Fruit fly (Drosophila melanogaster): ENCODE data around the gene Vsx2.

The Vsx2 gene

dm6 chrX:5511167-5511566 lies 48.8 kb downstream of the Vsx2 start:
- no peak for TF ChIP-seq ss (GFP tag; optimal IDR thresholded peaks at IDR 0.05)
- no peak for TF ChIP-seq Smox (GFP tag; optimal IDR thresholded peaks at IDR 0.05)
- no peak for TF ChIP-seq Eip93F (GFP tag; optimal IDR thresholded peaks at IDR 0.05)
- TF ChIP-seq Gug (GFP tag; IDR thresholded peaks at IDR 0.05): no peak
- no peak for TF ChIP-seq salr (GFP tag; optimal IDR thresholded peaks at IDR 0.05)
- TF ChIP-seq CG34406 (GFP tag; optimal IDR thresholded peaks at IDR 0.05): no peak
- TF ChIP-seq CG10669 (GFP tag; optimal IDR thresholded peaks at IDR 0.05): no peak
- no peak for TF ChIP-seq pdm3 (GFP tag; optimal IDR thresholded peaks at IDR 0.05)
- TF ChIP-seq Sox14 (GFP tag; optimal IDR thresholded peaks at IDR 0.05): no peak
- TF ChIP-seq CG15336 (GFP tag; IDR thresholded peaks at IDR 0.05): no peak
- TF ChIP-seq Eip78C (GFP tag): no peak
- no peak for TF ChIP-seq CG9139 (GFP tag; optimal IDR thresholded peaks at IDR 0.05)
- TF ChIP-seq svp (GFP tag): no peak
- no peak for TF ChIP-seq acj6 (GFP tag; optimal IDR thresholded peaks at IDR 0.05)
- TF ChIP-seq CG10631 (GFP tag; optimal IDR thresholded peaks at IDR 0.05): no peak
- TF ChIP-seq CG11902 (GFP tag; optimal IDR thresholded peaks at IDR 0.05): no peak
- no peak for TF ChIP-seq CG3032 (tag; optimal IDR thresholded peaks at IDR 0.05)
- no peak for TF ChIP-seq dsx (GFP tag; optimal IDR thresholded peaks at IDR 0.05; ENCODE audit: poor library complexity, severe bottlenecking)
- no peak for TF ChIP-seq CG16779 (tag; optimal IDR thresholded peaks at IDR 0.05)

- TF ChIP-seq Eip75B (GFP tag; optimal IDR thresholded peaks at IDR 0.05) (peak; percentile 8), CG6163 (GFP tag; IDR thresholded peaks at IDR 0.05) (no peak), CG10631 (GFP tag; optimal IDR thresholded peaks at IDR 0.05) (no peak), dsx (GFP tag; optimal IDR thresholded peaks at IDR 0.05; ENCODE audit: poor library complexity, severe bottlenecking) (no peak), topi (GFP tag; optimal IDR thresholded peaks at IDR 0.05) (no peak), pdm3 (GFP tag; optimal IDR thresholded peaks at IDR 0.05) (peak; percentile 9), esn (GFP tag; optimal IDR thresholded peaks at IDR 0.05) (no peak), CG8119 (GFP tag; IDR thresholded peaks at IDR 0.05) (no peak), net (GFP tag; optimal IDR thresholded peaks at IDR 0.05) (no peak), cyc (GFP tag; optimal IDR thresholded peaks at IDR 0.05) (no peak), CG32006 (GFP tag; optimal IDR thresholded peaks at IDR 0.05) (peak; percentile 32), CG9139 (GFP tag; optimal IDR thresholded peaks at IDR 0.05) (no peak), CG6808 (GFP tag; optimal IDR thresholded peaks at IDR 0.05) (no peak), CG6276 (GFP tag; optimal IDR thresholded peaks at IDR 0.05) (no peak), Ets96B (tag; optimal IDR thresholded peaks at IDR 0.05) (no peak), CG11902 (GFP tag; optimal IDR thresholded peaks at IDR 0.05) (no peak), Hr4 (GFP tag; optimal IDR thresholded peaks at IDR 0.05) (peak; percentile 0), Gug (GFP tag; IDR thresholded peaks at IDR 0.05) (no peak), Lpt (GFP tag; optimal IDR thresholded peaks at IDR 0.05) (no peak), Eip78C (GFP tag) (peak; percentile 53), OdsH (GFP tag; optimal IDR thresholded peaks at IDR 0.05) (no peak), svp (GFP tag) (peak; percentile 37), CG15336 (GFP tag; IDR thresholded peaks at IDR 0.05) (no peak), fd59A (GFP tag; optimal IDR thresholded peaks at IDR 0.05) (no peak), eg (GFP tag; IDR thresholded peaks at IDR 0.05) (peak; percentile 25; the same call in 1 of the 3 replicates), CG10669 (GFP tag; optimal IDR thresholded peaks at IDR 0.05) (no peak), CG11294 (GFP tag; IDR thresholded peaks at IDR 0.05) (no peak)
Measured at dm6 chrX:5503916-5504315, 56.1 kb downstream of the Vsx2 start.

dm6 chrX:5501129-5501528 lies 58.9 kb downstream of the Vsx2 start, which contains the start of the genes CG32762 and CG4151:
Gene CG32762, minus strand, starts transcription at chrX:5501229.
Gene CG4151, plus strand, starts transcription at chrX:5501476.
- TF ChIP-seq vri (GFP tag; optimal IDR thresholded peaks at IDR 0.05) (no peak), net (GFP tag; optimal IDR thresholded peaks at IDR 0.05) (no peak), lz (GFP tag; optimal IDR thresholded peaks at IDR 0.05) (no peak), Sox102F (GFP tag; optimal IDR thresholded peaks at IDR 0.05) (no peak), Blimp-1 (GFP tag; optimal IDR thresholded peaks at IDR 0.05) (no peak), dac (GFP tag; optimal IDR thresholded peaks at IDR 0.05) (no peak), CG15336 (GFP tag; IDR thresholded peaks at IDR 0.05) (no peak), ss (GFP tag; optimal IDR thresholded peaks at IDR 0.05) (no peak), Eip93F (GFP tag; optimal IDR thresholded peaks at IDR 0.05) (no peak), fkh (GFP tag; optimal IDR thresholded peaks at IDR 0.05) (no peak), CG6808 (GFP tag; optimal IDR thresholded peaks at IDR 0.05) (no peak)

All from whole organism, prepupa.